Worm (Caenorhabditis elegans): ENCODE measurements around the gene aakb-2.

Gene aakb-2

ce11 chrIII:11270795-11271194 lies 33.9 kb downstream of the aakb-2 start, which contains the start of gene obr-1:
Gene obr-1 (minus strand): TSS chrIII:11270895.
- TF ChIP-seq fos-1 (tag; optimal IDR thresholded peaks at IDR 0.05): no peak
- TF ChIP-seq elt-2 (tag; optimal IDR thresholded peaks at IDR 0.05): peak; percentile 17

DNA sequence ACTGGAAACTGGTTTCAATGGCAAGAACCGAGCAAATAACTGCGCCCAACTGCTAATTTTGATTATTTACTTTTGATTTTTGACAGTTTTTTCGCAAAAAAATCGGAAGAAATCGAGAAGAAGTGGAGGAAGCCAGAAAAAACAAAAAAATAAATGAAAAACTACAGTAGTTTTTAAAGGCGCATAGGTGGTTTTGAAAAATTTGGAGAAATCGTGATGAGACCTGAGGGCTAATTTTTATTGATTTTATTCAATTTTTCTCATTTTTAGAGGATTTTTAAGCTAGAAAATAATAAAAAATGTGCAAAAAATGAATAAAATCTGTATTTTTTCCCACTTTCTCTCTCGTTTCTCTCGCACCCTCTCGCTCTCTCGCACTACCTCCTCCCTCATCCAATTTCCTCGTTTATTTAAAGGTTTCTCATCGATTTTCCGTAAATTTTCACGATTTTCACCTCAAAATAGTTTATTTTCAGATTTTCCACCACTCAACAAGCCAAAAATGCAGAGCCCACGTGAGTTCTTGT lies 37.7 kb downstream of the aakb-2 start, which contains the start of gene Y47D3A.20:
TSS of gene Y47D3A.20 (plus strand) at position 477 of the 527 bp plus-strand sequence.
- peak; percentile 25 for TF ChIP-seq hmg-11 (tag; optimal IDR thresholded peaks at IDR 0.05)
- no peak for TF ChIP-seq ztf-11 (tag; optimal IDR thresholded peaks at IDR 0.05)

- TF ChIP-seq lin-39 (tag; optimal IDR thresholded peaks at IDR 0.05) (no peak), nhr-67 (tag; optimal IDR thresholded peaks at IDR 0.05) (no peak), mdl-1 (tag; optimal IDR thresholded peaks at IDR 0.05) (no peak), jun-1 (tag; optimal IDR thresholded peaks at IDR 0.05) (no peak), nhr-12 (tag; optimal IDR thresholded peaks at IDR 0.05) (no peak), ceh-9 (tag; optimal IDR thresholded peaks at IDR 0.05) (no peak), ceh-16 (tag; optimal IDR thresholded peaks at IDR 0.05) (no peak), ceh-82 (tag; optimal IDR thresholded peaks at IDR 0.05) (no peak), fkh-2 (tag; optimal IDR thresholded peaks at IDR 0.05) (no peak)
Observed at ce11 chrIII:11278817-11279216, 41.9 kb downstream of the aakb-2 start, which contains the start of gene Y47D3A.21. Gene Y47D3A.21 (minus strand): TSS chrIII:11278917.

DNA sequence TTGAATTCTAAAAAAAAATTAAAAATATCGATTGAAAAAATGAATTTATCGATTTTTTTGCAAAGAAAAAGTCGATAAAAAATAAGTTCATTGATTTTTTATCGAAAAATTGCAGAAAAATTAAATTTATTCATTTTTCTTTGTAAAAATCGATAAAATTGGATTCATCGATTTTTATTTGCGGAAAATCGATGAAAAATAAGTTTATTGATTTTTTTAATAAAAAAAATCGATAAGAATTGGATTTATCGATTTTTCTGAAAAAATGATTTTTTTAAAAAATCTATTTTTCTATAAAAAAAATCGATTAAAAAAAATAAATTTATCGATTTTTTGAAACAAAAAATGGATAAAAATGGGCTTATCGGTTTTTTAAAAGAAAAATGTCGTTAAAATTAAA lies 43.0 kb downstream of the aakb-2 start:
- no peak for TF ChIP-seq ceh-82 (tag; optimal IDR thresholded peaks at IDR 0.05)
- peak; percentile 97 for TF ChIP-seq ceh-28 (tag; optimal IDR thresholded peaks at IDR 0.05)

- no peak for TF ChIP-seq tbx-2 (tag; optimal IDR thresholded peaks at IDR 0.05)
- no peak for TF ChIP-seq lsy-12 (tag; optimal IDR thresholded peaks at IDR 0.05)
- no peak for TF ChIP-seq fkh-2 (tag; optimal IDR thresholded peaks at IDR 0.05)
- no peak for TF ChIP-seq ama-1 (optimal IDR thresholded peaks at IDR 0.05)
- no peak for TF ChIP-seq ceh-9 (tag; optimal IDR thresholded peaks at IDR 0.05)
- TF ChIP-seq egl-27 (tag; optimal IDR thresholded peaks at IDR 0.05): no peak
- TF ChIP-seq sea-2 (GFP tag; optimal IDR thresholded peaks at IDR 0.05): no peak
- no peak for TF ChIP-seq pha-4 (tag; optimal IDR thresholded peaks at IDR 0.05)
- no peak for TF ChIP-seq skn-1 (tag; optimal IDR thresholded peaks at IDR 0.05)
- TF ChIP-seq ceh-28 (tag; optimal IDR thresholded peaks at IDR 0.05): no peak
- no peak for TF ChIP-seq elt-3 (tag; optimal IDR thresholded peaks at IDR 0.05)
- no peak for TF ChIP-seq eor-1 (tag; optimal IDR thresholded peaks at IDR 0.05)
- no peak for TF ChIP-seq nhr-76 (tag; optimal IDR thresholded peaks at IDR 0.05)
- TF ChIP-seq ztf-4 (tag; optimal IDR thresholded peaks at IDR 0.05): no peak
Observed at ce11 chrIII:11283648-11284047, 46.7 kb downstream of the aakb-2 start.

- TF ChIP-seq pha-4 (tag; optimal IDR thresholded peaks at IDR 0.05): no peak
- TF ChIP-seq aly-2 (tag; optimal IDR thresholded peaks at IDR 0.05): no peak
- peak; percentile 42 for TF ChIP-seq lin-15B (tag; optimal IDR thresholded peaks at IDR 0.05)
- peak; percentile 60 for TF ChIP-seq nfya-1 (tag; optimal IDR thresholded peaks at IDR 0.05; ENCODE audit: insufficient read depth)
Observed at ce11 chrIII:11286069-11286468, 49.1 kb downstream of the aakb-2 start.

DNA sequence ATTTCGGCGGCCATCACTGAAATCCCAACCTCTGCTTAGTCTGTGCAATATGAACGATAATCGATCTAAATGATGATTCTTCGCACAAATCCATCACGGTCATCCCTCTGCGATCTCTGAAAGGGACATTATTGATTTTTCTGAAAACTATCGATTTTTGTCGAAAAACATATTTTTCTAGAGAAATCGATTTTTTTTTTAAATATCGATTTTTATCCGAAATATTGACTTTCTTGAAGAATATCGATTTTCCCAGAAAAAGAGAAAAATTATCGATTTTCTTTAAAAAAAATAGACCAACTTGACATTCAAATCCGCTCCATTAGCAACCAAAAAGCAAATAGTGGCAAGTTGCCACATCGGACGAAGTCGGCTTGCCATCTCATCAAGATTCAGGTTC lies 50.4 kb downstream of the aakb-2 start:
- TF ChIP-seq ceh-28 (tag; optimal IDR thresholded peaks at IDR 0.05) (peak; percentile 94), nhr-12 (tag; optimal IDR thresholded peaks at IDR 0.05) (no peak)

- peak; percentile 24 for TF ChIP-seq ceh-28 (tag; optimal IDR thresholded peaks at IDR 0.05)
- TF ChIP-seq egl-27 (tag; optimal IDR thresholded peaks at IDR 0.05): no peak
- no peak for TF ChIP-seq sea-2 (GFP tag; optimal IDR thresholded peaks at IDR 0.05)
Observed at ce11 chrIII:11288295-11288694, 51.4 kb downstream of the aakb-2 start.
